Fruit fly (Drosophila melanogaster) whole organism, embryonic: Measurements from ENCODE around the gene RhoGAP93B.

Experiments
- Ada2b ChIP-seq: fragments of 200-800 bp; sonication (Bioruptor generic); IDR thresholded peaks from 2 replicates; pipeline ENCODE4 v1.3.6; 2022; ENCODE audit warnings: missing biosample characterization, missing genetic modification characterization
- CG10267 ChIP-seq: fragments of 200-800 bp; sonication (Bioruptor generic); optimal IDR thresholded peaks from 2 replicates; lab custom pipeline; 2018; ENCODE audit warnings: missing biosample characterization, mild to moderate bottlenecking, missing genetic modification characterization, moderate library complexity
- CG12104 ChIP-seq: fragments of 200-800 bp; sonication (Bioruptor generic); optimal IDR thresholded peaks from 3 replicates; lab custom pipeline; 2016; ENCODE audit warnings: missing biosample characterization, missing genetic modification characterization
- CG1233 ChIP-seq: fragments of 200-800 bp; sonication (Bioruptor generic); optimal IDR thresholded peaks from 4 replicates; lab custom pipeline; 2018; ENCODE audit warnings: missing biosample characterization, mild to moderate bottlenecking, missing genetic modification characterization
- CG15479 ChIP-seq: fragments of 200-800 bp; sonication (Bioruptor generic); optimal IDR thresholded peaks from 3 replicates; lab custom pipeline; 2019; ENCODE audit warnings: missing biosample characterization, mild to moderate bottlenecking, missing genetic modification characterization, moderate library complexity
- CG17361 ChIP-seq: fragments of 200-800 bp; sonication (Bioruptor generic); IDR thresholded peaks from 3 replicates; pipeline ENCODE4 v1.3.6; 2022; ENCODE audit warnings: missing biosample characterization, missing genetic modification characterization
- CG17385 ChIP-seq: fragments of 200-800 bp; sonication (Bioruptor generic); optimal IDR thresholded peaks from 3 replicates; lab custom pipeline; 2018; ENCODE audit warnings: missing biosample characterization, mild to moderate bottlenecking, missing genetic modification characterization
- CG18262 ChIP-seq: fragments of 200-800 bp; optimal IDR thresholded peaks from 3 replicates; lab custom pipeline; 2019; ENCODE audit warnings: missing biosample characterization, mild to moderate bottlenecking, missing genetic modification characterization, moderate library complexity
- CG18476 ChIP-seq: fragments of 200-800 bp; sonication (Bioruptor generic); optimal IDR thresholded peaks from 2 replicates; lab custom pipeline; 2016; ENCODE audit warnings: missing biosample characterization, mild to moderate bottlenecking, missing genetic modification characterization
- CG2875 ChIP-seq: fragments of 200-800 bp; sonication (Bioruptor generic); optimal IDR thresholded peaks from 2 replicates; lab custom pipeline; 2017; ENCODE audit warnings: missing biosample characterization, mild to moderate bottlenecking, missing genetic modification characterization, missing genetic modification reagents
- CG34376 ChIP-seq: fragments of 200-800 bp; sonication (Bioruptor generic); optimal IDR thresholded peaks from 2 replicates; lab custom pipeline; 2018; ENCODE audit warnings: missing biosample characterization, mild to moderate bottlenecking, missing genetic modification characterization
- CG43689 ChIP-seq: fragments of 200-800 bp; sonication (Bioruptor generic); IDR thresholded peaks from 2 replicates; pipeline ENCODE4 v1.3.6; 2022; ENCODE audit warnings: missing biosample characterization, missing genetic modification characterization
- CG4730 ChIP-seq: fragments of 200-800 bp; sonication (Bioruptor generic); IDR thresholded peaks from 2 replicates; pipeline ENCODE4 v1.3.6; 2022; ENCODE audit warnings: missing biosample characterization, missing genetic modification characterization
- CG5180 ChIP-seq: fragments of 200-800 bp; sonication (Bioruptor generic); optimal IDR thresholded peaks from 3 replicates; lab custom pipeline; 2017; ENCODE audit warnings: missing biosample characterization, missing genetic modification characterization, mild to moderate bottlenecking, moderate library complexity, missing genetic modification reagents
- CG6689 ChIP-seq: fragments of 200-800 bp; sonication (Bioruptor generic); IDR thresholded peaks from 2 replicates; pipeline ENCODE4 v1.3.6; 2022; ENCODE audit warnings: missing biosample characterization, missing genetic modification characterization
- CG7556 ChIP-seq: fragments of 200-800 bp; sonication (Bioruptor generic); optimal IDR thresholded peaks from 2 replicates; lab custom pipeline; 2017; ENCODE audit warnings: missing biosample characterization, mild to moderate bottlenecking, missing genetic modification characterization
- CG9609 ChIP-seq: fragments of 200-800 bp; sonication (Bioruptor generic); optimal IDR thresholded peaks from 3 replicates; lab custom pipeline; 2016; ENCODE audit warnings: missing biosample characterization, missing genetic modification characterization
- CrebB ChIP-seq: fragments of 200-800 bp; sonication (Bioruptor generic); optimal IDR thresholded peaks from 3 replicates; lab custom pipeline; 2018; ENCODE audit warnings: missing biosample characterization, mild to moderate bottlenecking, missing genetic modification characterization
- Drgx ChIP-seq: fragments of 200-800 bp; sonication (Bioruptor generic); IDR thresholded peaks from 2 replicates; pipeline ENCODE4 v1.3.6; 2022; ENCODE audit warnings: missing biosample characterization, missing genetic modification characterization
- H15 ChIP-seq: fragments of 200-800 bp; sonication (Bioruptor generic); IDR thresholded peaks from 3 replicates; pipeline ENCODE4 v1.3.6; 2022; ENCODE audit warnings: missing biosample characterization, missing genetic modification characterization
- HHEX ChIP-seq: fragments of 200-800 bp; sonication (Bioruptor generic); optimal IDR thresholded peaks from 3 replicates; lab custom pipeline; 2017; ENCODE audit warnings: missing biosample characterization, mild to moderate bottlenecking, missing genetic modification characterization, missing genetic modification reagents
- HLH54F ChIP-seq: fragments of 200-800 bp; sonication (Bioruptor generic); optimal IDR thresholded peaks from 3 replicates; lab custom pipeline; 2016; ENCODE audit warnings: missing biosample characterization, missing genetic modification characterization
- Hey ChIP-seq: fragments of 200-800 bp; sonication (Bioruptor generic); optimal IDR thresholded peaks from 3 replicates; lab custom pipeline; 2018; ENCODE audit warnings: missing biosample characterization, mild to moderate bottlenecking, missing genetic modification characterization
- HmgZ ChIP-seq: fragments of 200-800 bp; sonication (Bioruptor generic); optimal IDR thresholded peaks from 2 replicates; lab custom pipeline; 2018; ENCODE audit warnings: missing biosample characterization, mild to moderate bottlenecking, missing genetic modification characterization
- Mrtf ChIP-seq: fragments of 200-800 bp; sonication (Bioruptor generic); IDR thresholded peaks from 3 replicates; pipeline ENCODE4 v1.3.6; 2022; ENCODE audit warnings: missing biosample characterization, missing genetic modification characterization
- Nf-YA ChIP-seq: fragments of 200-800 bp; sonication (Bioruptor generic); IDR thresholded peaks from 2 replicates; pipeline ENCODE4 v1.3.6; 2022; ENCODE audit warnings: missing biosample characterization, missing genetic modification characterization
- Oaz ChIP-seq: fragments of 200-800 bp; sonication (Bioruptor generic); IDR thresholded peaks from 2 replicates; pipeline ENCODE4 v1.3.6; 2022; ENCODE audit warnings: missing biosample characterization, missing genetic modification characterization
- Opbp ChIP-seq: fragments of 200-800 bp; sonication (Bioruptor generic); IDR thresholded peaks from 3 replicates; pipeline ENCODE4 v1.3.6; 2022; ENCODE audit warnings: missing biosample characterization, missing genetic modification characterization; ENCODE audit not compliant: partially characterized antibody
- PHDP ChIP-seq: fragments of 200-800 bp; sonication (Bioruptor generic); optimal IDR thresholded peaks from 3 replicates; lab custom pipeline; 2018; ENCODE audit warnings: missing biosample characterization, mild to moderate bottlenecking, missing genetic modification characterization, moderate library complexity
- Ravus ChIP-seq: fragments of 200-800 bp; sonication (Bioruptor generic); IDR thresholded peaks from 2 replicates; pipeline ENCODE4 v1.3.6; 2022; ENCODE audit warnings: missing biosample characterization, missing genetic modification characterization
- Rfx ChIP-seq: fragments of 200-800 bp; sonication (Bioruptor generic); IDR thresholded peaks from 2 replicates; pipeline ENCODE4 v1.3.6; 2022; ENCODE audit warnings: missing biosample characterization, missing genetic modification characterization
- aop ChIP-seq: fragments of 200-800 bp; sonication (Bioruptor generic); IDR thresholded peaks from 2 replicates; pipeline ENCODE4 v1.3.6; 2022; ENCODE audit warnings: missing biosample characterization, missing genetic modification characterization
- cad ChIP-seq: fragments of >200 bp; optimal IDR thresholded peaks from 2 replicates; lab custom pipeline; 2017; ENCODE audit warnings: missing biosample characterization, missing genetic modification characterization
- crol ChIP-seq: fragments of 200-800 bp; sonication (Bioruptor generic); IDR thresholded peaks from 2 replicates; pipeline ENCODE4 v1.3.6; 2022; ENCODE audit warnings: missing biosample characterization, missing genetic modification characterization
- cwo ChIP-seq: fragments of 200-800 bp; sonication (Bioruptor generic); optimal IDR thresholded peaks from 3 replicates; lab custom pipeline; 2017; ENCODE audit warnings: missing biosample characterization, missing genetic modification characterization, mild to moderate bottlenecking, moderate library complexity, missing genetic modification reagents
- dmrt99B ChIP-seq: fragments of 200-800 bp; sonication (Bioruptor generic); optimal IDR thresholded peaks from 2 replicates; lab custom pipeline; 2018; ENCODE audit warnings: missing biosample characterization, mild to moderate bottlenecking, missing genetic modification characterization, moderate library complexity
- fd3F ChIP-seq: fragments of 200-800 bp; sonication (Bioruptor generic); optimal IDR thresholded peaks from 2 replicates; lab custom pipeline; 2018; ENCODE audit warnings: missing biosample characterization, mild to moderate bottlenecking, missing genetic modification characterization, moderate library complexity
- grn ChIP-seq: fragments of 200-800 bp; sonication (Bioruptor generic); optimal IDR thresholded peaks from 3 replicates; lab custom pipeline; 2017; ENCODE audit warnings: missing biosample characterization, missing genetic modification characterization
- h ChIP-seq: fragments of >200 bp; optimal IDR thresholded peaks from 2 replicates; lab custom pipeline; 2017
- ham ChIP-seq: fragments of 200-800 bp; sonication (Bioruptor generic); IDR thresholded peaks from 2 replicates; pipeline ENCODE4 v1.3.6; 2022; ENCODE audit warnings: missing biosample characterization, missing genetic modification characterization
- inv ChIP-seq: fragments of 200-800 bp; sonication (Bioruptor generic); IDR thresholded peaks from 2 replicates; pipeline ENCODE4 v1.3.6; 2022; ENCODE audit warnings: missing biosample characterization, missing genetic modification characterization; ENCODE audit not compliant: partially characterized antibody
- jigr1 ChIP-seq: fragments of 200-800 bp; sonication (Bioruptor generic); IDR thresholded peaks from 3 replicates; pipeline ENCODE4 v1.3.6; 2022; ENCODE audit warnings: missing biosample characterization, missing genetic modification characterization
- ken ChIP-seq: fragments of 200-800 bp; sonication (Bioruptor generic); IDR thresholded peaks from 3 replicates; pipeline ENCODE4 v1.3.6; 2022; ENCODE audit warnings: missing biosample characterization, missing genetic modification characterization
- lab ChIP-seq: fragments of 200-800 bp; sonication (Bioruptor generic); optimal IDR thresholded peaks from 3 replicates; lab custom pipeline; 2017; ENCODE audit warnings: missing biosample characterization, missing genetic modification characterization, mild to moderate bottlenecking, moderate library complexity, missing genetic modification reagents
- lov ChIP-seq, 2 experiments: fragments of 200-800 bp in 1 of 2; fragments of >200 bp in 1 of 2; sonication (Bioruptor generic) in 1 of 2; IDR thresholded peaks in 1 of 2; optimal IDR thresholded peaks in 1 of 2; 2 replicates in 1 of 2; 3 replicates in 1 of 2; pipeline versions ENCODE4 v1.3.6 to Lab custom; 2017 to 2022; ENCODE audit warnings: missing biosample characterization in 1 of 2, missing genetic modification characterization in 1 of 2
- luna ChIP-seq: fragments of 200-800 bp; sonication (Bioruptor generic); optimal IDR thresholded peaks from 2 replicates; lab custom pipeline; 2016; ENCODE audit warnings: missing biosample characterization, missing genetic modification characterization
- org-1 ChIP-seq: fragments of 200-800 bp; sonication (Bioruptor generic); optimal IDR thresholded peaks from 2 replicates; lab custom pipeline; 2017; ENCODE audit warnings: missing biosample characterization, missing genetic modification characterization
- phol ChIP-seq: fragments of 200-800 bp; sonication (Bioruptor generic); optimal IDR thresholded peaks from 3 replicates; lab custom pipeline; 2018; ENCODE audit warnings: missing biosample characterization, mild to moderate bottlenecking, missing genetic modification characterization, moderate library complexity
- sd ChIP-seq: fragments of 200-800 bp; sonication (Bioruptor generic); optimal IDR thresholded peaks from 3 replicates; lab custom pipeline; 2018; ENCODE audit warnings: missing biosample characterization, mild to moderate bottlenecking, missing genetic modification characterization, moderate library complexity
- zen2 ChIP-seq: fragments of 200-800 bp; sonication (Bioruptor generic); IDR thresholded peaks from 3 replicates; pipeline ENCODE4 v1.3.6; 2022; ENCODE audit warnings: missing biosample characterization, missing genetic modification characterization; ENCODE audit not compliant: partially characterized antibody

Gene RhoGAP93B

DNA sequence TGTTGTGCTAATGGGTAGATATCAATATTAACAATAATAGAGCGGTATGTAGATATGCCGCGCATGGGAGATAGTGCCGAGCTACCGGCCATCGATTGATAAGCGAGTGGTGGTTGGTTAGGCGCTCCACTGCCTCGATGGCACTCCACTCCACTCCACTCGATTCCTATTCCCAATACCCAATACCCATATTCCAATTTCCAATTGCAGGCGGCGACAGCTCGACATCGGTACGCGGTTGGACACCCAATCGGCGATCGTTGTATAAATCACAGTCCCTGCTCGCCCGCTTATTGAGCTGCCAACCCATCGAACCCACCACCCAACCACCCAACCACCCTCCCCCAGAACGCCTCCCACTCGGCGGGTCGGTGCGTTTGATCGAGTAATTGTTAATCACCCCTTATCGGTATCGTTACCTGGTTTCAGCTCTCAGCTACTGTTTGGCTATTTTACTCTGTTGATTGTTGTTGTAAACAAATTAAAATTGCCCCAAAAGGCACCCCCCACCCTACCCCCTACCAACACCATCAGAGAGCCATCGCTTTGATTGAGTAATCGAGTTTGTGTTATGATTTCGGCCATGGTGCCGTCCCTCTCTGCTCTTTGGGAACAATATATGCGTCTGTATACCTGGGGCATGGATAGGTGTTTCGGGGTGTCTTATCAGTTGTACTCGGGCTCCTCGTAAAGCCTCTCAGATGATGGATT, 16.6 kb downstream of the RhoGAP93B start, which contains the start of gene HHEX:
HHEX (minus strand) TSS at position 51 of the 711 bp plus-strand sequence.
- TF ChIP-seq CG7556 (GFP tag; lab: Kevin White, UChicago) = no peak
- TF ChIP-seq phol (tag; lab: Kevin White, UChicago) = no peak
- no peak for TF ChIP-seq CG12104 (GFP tag; lab: Kevin White, UChicago)
- TF ChIP-seq aop (GFP tag; lab: Robert Waterston, UW) = no peak
- no peak for TF ChIP-seq H15 (GFP tag; lab: Robert Waterston, UW)
- TF ChIP-seq lab = peak; percentile 95
- TF ChIP-seq CG18262 (tag; lab: Kevin White, UChicago) = no peak
- no peak for TF ChIP-seq CrebB
- no peak for TF ChIP-seq org-1 (GFP tag; lab: Kevin White, UChicago)
- TF ChIP-seq HmgZ (tag; lab: Kevin White, UChicago) = peak; percentile 49
- no peak for TF ChIP-seq cad (GFP tag; lab: Kevin White, UChicago)
- no peak for TF ChIP-seq dmrt99B
- no peak for TF ChIP-seq CG9609
- TF ChIP-seq Nf-YA (GFP tag; lab: Robert Waterston, UW) = no peak
- TF ChIP-seq Rfx (GFP tag; lab: Robert Waterston, UW) = no peak
- no peak for TF ChIP-seq Oaz (GFP tag; lab: Robert Waterston, UW)
- no peak for TF ChIP-seq lov (optimal IDR thresholded peaks at IDR 0.05; lab: Kevin White, UChicago)
- TF ChIP-seq lov (GFP tag; IDR thresholded peaks at IDR 0.05; lab: Robert Waterston, UW) = no peak
- no peak for TF ChIP-seq CG43689 (GFP tag; lab: Robert Waterston, UW)
- TF ChIP-seq CG1233 = no peak
- peak; percentile 12 for TF ChIP-seq cwo (GFP tag; lab: Kevin White, UChicago)
- TF ChIP-seq CG34376 (GFP tag; lab: Kevin White, UChicago) = peak; percentile 83
- peak; percentile 41 for TF ChIP-seq HHEX (GFP tag; lab: Kevin White, UChicago)
- no peak for TF ChIP-seq ken
- no peak for TF ChIP-seq h (lab: Kevin White, UChicago)
- no peak for TF ChIP-seq luna
- TF ChIP-seq CG4730 (GFP tag; lab: Robert Waterston, UW) = no peak
- TF ChIP-seq CG2875 (GFP tag; lab: Kevin White, UChicago) = no peak
- no peak for TF ChIP-seq inv (GFP tag; lab: Robert Waterston, UW)
- TF ChIP-seq HLH54F (GFP tag; lab: Kevin White, UChicago) = no peak
- no peak for TF ChIP-seq CG18476 (GFP tag; lab: Kevin White, UChicago)
- TF ChIP-seq Ada2b (GFP tag; lab: Robert Waterston, UW) = no peak
- no peak for TF ChIP-seq Drgx (GFP tag; lab: Robert Waterston, UW)
- TF ChIP-seq CG17361 (GFP tag; lab: Robert Waterston, UW) = no peak
- TF ChIP-seq Ravus (GFP tag; lab: Robert Waterston, UW) = no peak
- TF ChIP-seq jigr1 (GFP tag; lab: Robert Waterston, UW) = no peak
- TF ChIP-seq Opbp (GFP tag; lab: Robert Waterston, UW) = 0 out of 3 replicates have a peak, but pooled peaks have one; percentile 27
- TF ChIP-seq zen2 (GFP tag; lab: Robert Waterston, UW) = no peak
- TF ChIP-seq fd3F (GFP tag; lab: Kevin White, UChicago) = no peak
- no peak for TF ChIP-seq CG6689 (GFP tag; lab: Robert Waterston, UW)
- TF ChIP-seq crol (GFP tag; lab: Robert Waterston, UW) = peak; percentile 90
- TF ChIP-seq CG17385 = no peak
- TF ChIP-seq ham (GFP tag; lab: Robert Waterston, UW) = no peak
- no peak for TF ChIP-seq CG10267 (tag; lab: Kevin White, UChicago)
- TF ChIP-seq CG15479 (GFP tag; lab: Kevin White, UChicago) = no peak
- TF ChIP-seq grn (GFP tag; lab: Kevin White, UChicago) = peak; percentile 74
- peak; percentile 66 for TF ChIP-seq CG5180 (GFP tag; lab: Kevin White, UChicago)
- no peak for TF ChIP-seq Mrtf (GFP tag; lab: Robert Waterston, UW)
- TF ChIP-seq Hey (tag; lab: Kevin White, UChicago) = peak; percentile 92
- TF ChIP-seq sd (tag; lab: Kevin White, UChicago) = peak; percentile 76
- TF ChIP-seq PHDP = no peak
